Fruit fly (Drosophila melanogaster): ENCODE results near the gene CG1647.

dm6 chr3R:28856140-28856539 is 36.1 kb downstream of the CG1647 start:
- TF ChIP-seq usp (GFP tag; optimal IDR thresholded peaks at IDR 0.05) (no peak), psq (optimal IDR thresholded peaks at IDR 0.05) (no peak), EcR (GFP tag; optimal IDR thresholded peaks at IDR 0.05) (no peak)
